Fruit fly (Drosophila melanogaster) whole organism, prepupa: Measurements from ENCODE around the gene DIP-zeta.

Experiments used
- CG3032 ChIP-seq: fragments of 200-800 bp; optimal IDR thresholded peaks from 2 replicates; lab custom pipeline; 2019; ENCODE audit warnings: missing biosample characterization, mild to moderate bottlenecking, missing genetic modification characterization, moderate library complexity
- Eip75B ChIP-seq: fragments of 200-800 bp; sonication (Bioruptor generic); optimal IDR thresholded peaks from 3 replicates; lab custom pipeline; 2016; ENCODE audit warnings: missing biosample characterization, missing genetic modification characterization
- Hr38 ChIP-seq: sonication (Bioruptor generic); optimal IDR thresholded peaks from 2 replicates; lab custom pipeline; 2016; ENCODE audit warnings: missing biosample characterization, missing genetic modification characterization
- Hr39 ChIP-seq: fragments of 200-800 bp; sonication (Bioruptor generic); optimal IDR thresholded peaks from 2 replicates; lab custom pipeline; 2016; ENCODE audit warnings: missing biosample characterization, missing genetic modification characterization
- fd59A ChIP-seq: fragments of 200-800 bp; sonication (Bioruptor generic); optimal IDR thresholded peaks from 2 replicates; lab custom pipeline; 2017; ENCODE audit warnings: missing biosample characterization, mild to moderate bottlenecking, missing genetic modification characterization, missing genetic modification reagents

DNA sequence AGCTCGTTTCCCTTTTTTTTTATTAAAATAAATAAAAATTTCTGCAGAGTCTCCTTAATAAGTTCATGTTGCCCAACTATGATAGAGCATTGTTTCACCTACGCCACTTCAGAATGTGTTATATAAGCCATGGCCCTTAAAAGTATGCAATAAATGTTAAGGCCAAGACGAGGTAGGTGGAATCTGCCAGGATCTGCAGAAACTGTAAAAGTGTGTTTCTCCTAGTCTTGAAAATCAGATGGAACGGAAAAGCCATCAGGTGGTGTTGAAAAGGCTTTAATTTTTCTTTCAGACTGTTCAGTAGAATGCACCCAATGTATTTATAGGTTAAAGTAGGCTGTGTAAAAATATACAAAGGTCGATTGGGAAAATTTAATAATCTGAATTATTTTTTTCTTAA is 5.9 kb upstream of the DIP-zeta start, which contains the start of gene CG12439:
- TF ChIP-seq Hr39 = no peak
- TF ChIP-seq Eip75B (GFP tag; lab: Kevin White, UChicago) = no peak
- TF ChIP-seq CG3032 (tag; lab: Kevin White, UChicago) = no peak
- no peak for TF ChIP-seq Hr38 (GFP tag; lab: Kevin White, UChicago)
- TF ChIP-seq fd59A = no peak
